Fruit fly (Drosophila melanogaster) whole organism, adult: ENCODE results near the gene Rbcn-3B.
A peak's percentile ranks its signal among the peaks of the same experiment; 100 is the strongest.

Source experiments
- CG11617 ChIP-seq: fragments of 200-800 bp; sonication (Bioruptor generic); optimal IDR thresholded peaks from 2 replicates; lab custom pipeline; 2017; ENCODE audit warnings: mild to moderate bottlenecking, missing biosample characterization, missing genetic modification reagents, missing genetic modification characterization
- CG12768 ChIP-seq: fragments of 200-800 bp; sonication (Bioruptor generic); optimal IDR thresholded peaks from 2 replicates; lab custom pipeline; 2017; ENCODE audit warnings: missing biosample characterization, missing genetic modification characterization, mild to moderate bottlenecking, moderate library complexity, missing genetic modification reagents
- CG14711 ChIP-seq: fragments of 200-800 bp; sonication (Bioruptor generic); optimal IDR thresholded peaks from 2 replicates; lab custom pipeline; 2018; ENCODE audit warnings: missing biosample characterization, mild to moderate bottlenecking, missing genetic modification characterization, moderate library complexity
- CG1620 ChIP-seq: fragments of 200-800 bp; sonication (Bioruptor generic); optimal IDR thresholded peaks from 2 replicates; lab custom pipeline; 2016; ENCODE audit warnings: missing biosample characterization, missing genetic modification characterization
- CG33017 ChIP-seq: fragments of 200-800 bp; sonication (Bioruptor generic); optimal IDR thresholded peaks from 2 replicates; lab custom pipeline; 2018; ENCODE audit warnings: missing biosample characterization, mild to moderate bottlenecking, missing genetic modification characterization, moderate library complexity
- CG5204 ChIP-seq: fragments of 200-800 bp; sonication (Bioruptor generic); optimal IDR thresholded peaks from 2 replicates; lab custom pipeline; 2016; ENCODE audit warnings: missing biosample characterization, missing genetic modification characterization
- CG7045 ChIP-seq: fragments of 200-800 bp; sonication (Bioruptor generic); optimal IDR thresholded peaks from 2 replicates; lab custom pipeline; 2017; ENCODE audit warnings: missing biosample characterization, mild to moderate bottlenecking, missing genetic modification characterization
- CG7101 ChIP-seq: fragments of 200-800 bp; sonication (Bioruptor generic); optimal IDR thresholded peaks from 2 replicates; lab custom pipeline; 2018; ENCODE audit warnings: missing biosample characterization, mild to moderate bottlenecking, missing genetic modification characterization, moderate library complexity
- Clk ChIP-seq: fragments of 200-800 bp; sonication (Bioruptor generic); optimal IDR thresholded peaks from 2 replicates; lab custom pipeline; 2017; ENCODE audit warnings: missing biosample characterization, missing genetic modification characterization
- Crg-1 ChIP-seq: fragments of 200-800 bp; sonication (Bioruptor generic); optimal IDR thresholded peaks from 2 replicates; lab custom pipeline; 2016; ENCODE audit warnings: missing biosample characterization, missing genetic modification characterization
- Hr96 ChIP-seq: fragments of 200-800 bp; sonication (Bioruptor generic); optimal IDR thresholded peaks from 2 replicates; lab custom pipeline; 2016; ENCODE audit warnings: missing biosample characterization, missing genetic modification characterization
- Mnt ChIP-seq: fragments of 200-800 bp; sonication (Bioruptor generic); optimal IDR thresholded peaks from 2 replicates; lab custom pipeline; 2016; ENCODE audit warnings: missing biosample characterization, mild to moderate bottlenecking, missing genetic modification characterization
- bab1 ChIP-seq: fragments of 200-800 bp; sonication (Bioruptor generic); optimal IDR thresholded peaks from 3 replicates; lab custom pipeline; 2019; ENCODE audit warnings: missing biosample characterization, mild to moderate bottlenecking, missing genetic modification characterization, moderate library complexity
- cic ChIP-seq: fragments of 200-800 bp; sonication (Bioruptor generic); optimal IDR thresholded peaks from 2 replicates; lab custom pipeline; 2017; ENCODE audit warnings: missing biosample characterization, mild to moderate bottlenecking, missing genetic modification characterization, moderate library complexity
- cnc ChIP-seq, 2 experiments: fragments of >200 bp; optimal IDR thresholded peaks; 2 replicates each; lab custom pipeline; 2017
- kay ChIP-seq: fragments of 200-800 bp; sonication (Bioruptor generic); peaks from one replicate; lab custom pipeline; 2016; ENCODE audit warnings: missing biosample characterization, missing genetic modification characterization, borderline replicate concordance
- ovo ChIP-seq: fragments of 200-800 bp; sonication (Bioruptor generic); optimal IDR thresholded peaks from 2 replicates; lab custom pipeline; 2016; ENCODE audit warnings: missing biosample characterization, missing genetic modification characterization
- pad ChIP-seq: fragments of 200-800 bp; sonication (Bioruptor generic); optimal IDR thresholded peaks from 3 replicates; lab custom pipeline; 2017; ENCODE audit warnings: missing biosample characterization, missing genetic modification characterization, mild to moderate bottlenecking, moderate library complexity, missing genetic modification reagents
- tj ChIP-seq: fragments of 200-800 bp; sonication (Bioruptor generic); optimal IDR thresholded peaks from 3 replicates; lab custom pipeline; 2017; ENCODE audit warnings: missing biosample characterization, mild to moderate bottlenecking, missing genetic modification characterization, moderate library complexity
- toe ChIP-seq: fragments of 200-800 bp; sonication (Bioruptor generic); optimal IDR thresholded peaks from 2 replicates; lab custom pipeline; 2016; ENCODE audit warnings: missing biosample characterization, missing genetic modification characterization

Gene Rbcn-3B

DNA sequence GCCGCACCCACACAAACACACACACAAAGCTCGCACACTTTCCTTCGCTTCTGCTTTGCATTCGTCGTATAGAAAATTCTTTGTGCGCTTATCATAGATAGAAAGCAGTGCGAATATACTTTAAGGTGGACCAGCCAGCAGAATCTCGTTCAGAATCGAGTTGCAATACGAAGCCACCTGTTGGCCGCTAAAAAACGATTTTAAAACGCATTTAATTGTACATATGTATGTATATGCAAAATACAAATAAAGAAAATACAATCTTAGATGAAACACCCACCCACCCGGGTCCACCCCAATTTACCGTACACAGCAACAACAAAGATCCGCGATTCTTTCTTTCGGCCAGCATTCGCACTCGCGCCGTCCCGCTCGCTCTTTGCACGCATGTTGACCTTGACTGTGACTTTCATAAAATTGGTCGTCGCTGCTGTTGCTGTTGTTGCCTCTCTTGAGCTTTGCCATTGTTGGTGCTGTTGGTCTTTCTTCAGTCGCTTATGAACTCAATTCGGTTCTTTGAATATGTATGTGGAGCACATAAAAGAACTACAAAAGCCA is 39.9 kb downstream of the Rbcn-3B start:
- TF ChIP-seq CG14711 (tag; lab: Kevin White, UChicago) (peak; percentile 77), Mnt (GFP tag; lab: Kevin White, UChicago) (no peak), pad (GFP tag; lab: Kevin White, UChicago) (peak; percentile 48), CG33017 (tag; lab: Kevin White, UChicago) (peak; percentile 16), tj (GFP tag; lab: Kevin White, UChicago) (peak; percentile 39), bab1 (GFP tag; lab: Kevin White, UChicago) (peak; percentile 89), CG7101 (peak; percentile 79), CG12768 (no peak), CG1620 (GFP tag; lab: Kevin White, UChicago) (no peak), CG11617 (GFP tag; lab: Kevin White, UChicago) (peak; percentile 26), Crg-1 (GFP tag; lab: Kevin White, UChicago) (peak; percentile 9), CG7045 (GFP tag; lab: Kevin White, UChicago) (peak; percentile 8)

dm6 chrX:1949598-1949997 is 40.9 kb downstream of the Rbcn-3B start:
- no peak for TF ChIP-seq CG7045 (GFP tag; lab: Kevin White, UChicago)
- no peak for TF ChIP-seq Hr96
- no peak for TF ChIP-seq CG11617 (GFP tag; lab: Kevin White, UChicago)
- no peak for TF ChIP-seq bab1 (GFP tag; lab: Kevin White, UChicago)
- TF ChIP-seq Crg-1 (GFP tag; lab: Kevin White, UChicago) = no peak
- no peak for TF ChIP-seq CG5204
- no peak for TF ChIP-seq kay (GFP tag; lab: Kevin White, UChicago)
- TF ChIP-seq toe = no peak
- TF ChIP-seq ovo (GFP tag; lab: Kevin White, UChicago) = no peak
- TF ChIP-seq CG14711 (tag; lab: Kevin White, UChicago) = no peak
- TF ChIP-seq tj (GFP tag; lab: Kevin White, UChicago) = no peak

DNA sequence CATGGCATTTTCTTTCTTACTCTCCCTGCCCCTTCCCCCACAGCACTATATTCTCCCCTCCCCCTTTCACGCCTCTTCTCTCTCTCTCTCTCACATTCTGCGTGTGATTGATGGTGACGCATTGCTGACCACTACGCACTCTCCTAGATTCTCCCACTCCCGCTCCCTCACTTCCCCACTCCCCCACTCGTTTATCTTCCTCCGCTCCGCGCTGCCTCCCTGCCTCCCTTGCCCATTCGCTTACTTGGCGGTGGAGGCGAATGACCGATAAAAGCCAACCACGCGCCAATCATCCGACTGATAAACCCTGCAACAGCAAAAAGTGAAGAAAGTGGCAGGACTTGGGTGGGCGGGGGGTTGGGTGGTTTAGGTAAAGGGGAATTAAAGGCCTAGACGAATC is 41.6 kb downstream of the Rbcn-3B start:
- TF ChIP-seq ovo (GFP tag; lab: Kevin White, UChicago) (no peak), cnc (optimal IDR thresholded peaks at IDR 0.05; lab: Kevin White, UChicago) (no peak), CG1620 (GFP tag; lab: Kevin White, UChicago) (no peak), Clk (no peak), CG5204 (no peak), kay (GFP tag; lab: Kevin White, UChicago) (no peak), CG14711 (tag; lab: Kevin White, UChicago) (no peak), Mnt (GFP tag; lab: Kevin White, UChicago) (no peak), CG7101 (no peak), toe (no peak), CG11617 (GFP tag; lab: Kevin White, UChicago) (no peak), pad (GFP tag; lab: Kevin White, UChicago) (no peak), tj (GFP tag; lab: Kevin White, UChicago) (no peak), CG12768 (no peak)

DNA sequence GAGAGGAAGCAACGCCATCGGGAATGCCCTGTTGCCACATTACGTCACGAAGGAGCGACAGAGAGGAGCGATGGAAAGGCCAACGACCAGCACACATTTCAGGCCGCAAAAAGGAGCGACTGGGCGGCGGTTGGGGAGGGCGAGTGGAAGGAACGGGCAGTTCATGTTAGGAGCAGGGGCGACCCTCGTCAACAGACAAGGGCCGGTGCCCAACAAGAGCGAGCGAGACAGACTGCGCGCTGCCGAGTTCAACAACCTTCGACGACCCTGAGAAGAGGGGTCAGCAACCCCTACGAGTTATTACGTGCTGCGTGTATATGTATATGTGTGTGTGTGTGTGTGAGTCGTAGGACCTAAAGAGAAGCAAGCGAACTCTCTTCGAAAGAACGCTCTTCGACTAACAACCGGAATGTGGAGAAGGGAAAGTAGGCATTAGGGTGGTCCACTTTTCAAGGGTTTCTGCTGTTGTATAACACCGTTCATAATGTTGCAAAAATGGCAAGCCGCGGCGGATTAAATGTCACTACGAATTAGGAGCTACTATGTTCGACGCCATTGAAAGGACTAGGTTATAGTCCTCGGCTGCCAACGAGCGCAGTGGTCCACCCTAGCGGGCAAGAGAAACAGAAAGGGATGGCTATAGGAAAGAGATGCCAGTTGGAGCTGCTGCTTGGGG is 42.8 kb downstream of the Rbcn-3B start:
- TF ChIP-seq Hr96 (peak; percentile 85), CG12768 (peak; percentile 74), tj (GFP tag; lab: Kevin White, UChicago) (peak; percentile 36), cnc (optimal IDR thresholded peaks at IDR 0.05; lab: Kevin White, UChicago) (no peak), Mnt (GFP tag; lab: Kevin White, UChicago) (peak; percentile 46), CG14711 (tag; lab: Kevin White, UChicago) (peak; percentile 83), CG11617 (GFP tag; lab: Kevin White, UChicago) (peak; percentile 62), kay (GFP tag; lab: Kevin White, UChicago) (no peak), CG1620 (GFP tag; lab: Kevin White, UChicago) (peak; percentile 26), CG5204 (peak; percentile 66), bab1 (GFP tag; lab: Kevin White, UChicago) (peak; percentile 91), CG33017 (tag; lab: Kevin White, UChicago) (peak; percentile 65), toe (peak; percentile 50), pad (GFP tag; lab: Kevin White, UChicago) (peak; percentile 59), CG7045 (GFP tag; lab: Kevin White, UChicago) (peak; percentile 70), Clk (peak; percentile 43), Crg-1 (GFP tag; lab: Kevin White, UChicago) (no peak), CG7101 (peak; percentile 85), ovo (GFP tag; lab: Kevin White, UChicago) (no peak)

- TF ChIP-seq CG11617 (GFP tag; lab: Kevin White, UChicago) = no peak
- TF ChIP-seq tj (GFP tag; lab: Kevin White, UChicago) = peak; percentile 10
- TF ChIP-seq Hr96 = peak; percentile 61
- no peak for TF ChIP-seq CG7045 (GFP tag; lab: Kevin White, UChicago)
- peak; percentile 47 for TF ChIP-seq ovo (GFP tag; lab: Kevin White, UChicago)
- TF ChIP-seq Crg-1 (GFP tag; lab: Kevin White, UChicago) = peak; percentile 10
- TF ChIP-seq CG12768 = no peak
- no peak for TF ChIP-seq Clk
- peak; percentile 52 for TF ChIP-seq pad (GFP tag; lab: Kevin White, UChicago)
- no peak for TF ChIP-seq cnc (optimal IDR thresholded peaks at IDR 0.05; lab: Kevin White, UChicago)
- TF ChIP-seq CG5204 = no peak
- no peak for TF ChIP-seq Mnt (GFP tag; lab: Kevin White, UChicago)
- no peak for TF ChIP-seq kay (GFP tag; lab: Kevin White, UChicago)
- peak; percentile 36 for TF ChIP-seq CG7101
- TF ChIP-seq CG1620 (GFP tag; lab: Kevin White, UChicago) = peak; percentile 83
- TF ChIP-seq bab1 (GFP tag; lab: Kevin White, UChicago) = peak; percentile 50
- no peak for TF ChIP-seq cic (GFP tag; lab: Kevin White, UChicago)
These were observed 44.2 kb downstream of the Rbcn-3B start for dm6 chrX:1952898-1953297.
